Worm (Caenorhabditis elegans) whole organism, L3 larva: Measurements from ENCODE around the gene clp-7.

Experiments used
- R02D3.7 ChIP-seq: fragments of 150-350 bp; optimal IDR thresholded peaks from 2 replicates; lab custom pipeline; 2014; ENCODE audit warnings: missing biosample characterization, missing genetic modification characterization
- ZK546.5 ChIP-seq: sonication (generic microtip); optimal IDR thresholded peaks from 2 replicates; lab custom pipeline; 2017; ENCODE audit warnings: missing biosample characterization, missing genetic modification characterization
- ama-1 ChIP-seq: fragments of 150-350 bp; optimal IDR thresholded peaks from 2 replicates; lab custom pipeline; 2018
- ceh-28 ChIP-seq: fragments of 150-350 bp; optimal IDR thresholded peaks from 2 replicates; lab custom pipeline; 2014; ENCODE audit warnings: missing biosample characterization, missing genetic modification reagents, missing genetic modification characterization
- ceh-82 ChIP-seq: fragments of 150-350 bp; optimal IDR thresholded peaks from 2 replicates; lab custom pipeline; 2014; ENCODE audit warnings: missing biosample characterization, missing genetic modification characterization
- ceh-9 ChIP-seq: sonication (generic microtip); optimal IDR thresholded peaks from 2 replicates; lab custom pipeline; 2018; ENCODE audit warnings: missing biosample characterization, missing genetic modification characterization
- daf-12 ChIP-seq: fragments of 150-350 bp; optimal IDR thresholded peaks from 2 replicates; lab custom pipeline; 2014; ENCODE audit warnings: missing biosample characterization, missing genetic modification reagents, missing genetic modification characterization
- egl-27 ChIP-seq: sonication (generic microtip); optimal IDR thresholded peaks from 4 replicates; lab custom pipeline; 2017; ENCODE audit warnings: missing biosample characterization, missing genetic modification reagents, missing genetic modification characterization
- egl-5 ChIP-seq: fragments of 150-350 bp; optimal IDR thresholded peaks from 2 replicates; lab custom pipeline; 2017; ENCODE audit warnings: missing biosample characterization, missing genetic modification reagents, missing genetic modification characterization, inconsistent platforms
- elt-1 ChIP-seq: fragments of 150-350 bp; optimal IDR thresholded peaks from 2 replicates; lab custom pipeline; 2014; ENCODE audit warnings: missing biosample characterization, missing genetic modification characterization
- elt-2 ChIP-seq: sonication (generic microtip); optimal IDR thresholded peaks from 2 replicates; lab custom pipeline; 2016; ENCODE audit warnings: missing genetic modification reagents, mild to moderate bottlenecking, missing genetic modification characterization, missing compliant biosample characterization
- elt-3 ChIP-seq, 3 experiments: fragments of 150-350 bp in 1 of 3; sonication (generic microtip) in 2 of 3; optimal IDR thresholded peaks; 2 replicates in 2 of 3; 4 replicates in 1 of 3; lab custom pipeline; 2014 to 2017; ENCODE audit warnings: missing biosample characterization in 3 of 3, missing genetic modification characterization in 3 of 3
- fkh-10 ChIP-seq: sonication (generic microtip); optimal IDR thresholded peaks from 2 replicates; lab custom pipeline; 2017; ENCODE audit warnings: missing biosample characterization, missing genetic modification reagents, missing genetic modification characterization
- fkh-2 ChIP-seq: fragments of 150-350 bp; optimal IDR thresholded peaks from 2 replicates; lab custom pipeline; 2014; ENCODE audit warnings: missing biosample characterization, missing genetic modification reagents, missing genetic modification characterization
- hmg-11 ChIP-seq: sonication (generic microtip); optimal IDR thresholded peaks from 2 replicates; lab custom pipeline; 2016; ENCODE audit warnings: missing genetic modification characterization, missing compliant biosample characterization
- jun-1 ChIP-seq: fragments of 150-350 bp; optimal IDR thresholded peaks from 2 replicates; lab custom pipeline; 2014; ENCODE audit warnings: missing biosample characterization, missing genetic modification reagents, missing genetic modification characterization
- lsy-12 ChIP-seq: sonication (generic microtip); optimal IDR thresholded peaks from 2 replicates; lab custom pipeline; 2016; ENCODE audit warnings: mild to moderate bottlenecking, missing genetic modification characterization, missing compliant biosample characterization
- mdl-1 ChIP-seq: fragments of 150-350 bp; optimal IDR thresholded peaks from 2 replicates; lab custom pipeline; 2014; ENCODE audit warnings: missing biosample characterization, missing genetic modification characterization
- nfya-1 ChIP-seq: sonication (generic microtip); optimal IDR thresholded peaks from 2 replicates; lab custom pipeline; 2017; ENCODE audit warnings: missing genetic modification characterization, mild to moderate bottlenecking, missing compliant biosample characterization, antibody characterized with exemption, moderate library complexity; ENCODE audit not compliant: insufficient read depth
- nhr-11 ChIP-seq: fragments of 150-350 bp; optimal IDR thresholded peaks from 2 replicates; lab custom pipeline; 2014; ENCODE audit warnings: missing biosample characterization, missing genetic modification characterization
- nhr-12 ChIP-seq: fragments of 150-350 bp; optimal IDR thresholded peaks from 2 replicates; lab custom pipeline; 2014; ENCODE audit warnings: missing biosample characterization, missing genetic modification characterization
- nhr-23 ChIP-seq: fragments of 150-350 bp; optimal IDR thresholded peaks from 2 replicates; lab custom pipeline; 2014; ENCODE audit warnings: missing biosample characterization, missing genetic modification reagents, missing genetic modification characterization
- nhr-237 ChIP-seq: fragments of 150-350 bp; optimal IDR thresholded peaks from 2 replicates; lab custom pipeline; 2014; ENCODE audit warnings: missing biosample characterization, missing genetic modification characterization
- nhr-25 ChIP-seq: sonication (generic microtip); optimal IDR thresholded peaks from 2 replicates; lab custom pipeline; 2017; ENCODE audit warnings: missing biosample characterization, missing genetic modification characterization
- nhr-28 ChIP-seq: fragments of 150-350 bp; optimal IDR thresholded peaks from 2 replicates; lab custom pipeline; 2014; ENCODE audit warnings: missing biosample characterization, missing genetic modification characterization
- nhr-43 ChIP-seq: sonication (generic microtip); optimal IDR thresholded peaks from 2 replicates; lab custom pipeline; 2016; ENCODE audit warnings: mild to moderate bottlenecking, missing genetic modification characterization, missing compliant biosample characterization; ENCODE audit not compliant: poor library complexity, severe bottlenecking
- nhr-67 ChIP-seq: fragments of 150-350 bp; optimal IDR thresholded peaks from 2 replicates; lab custom pipeline; 2014; ENCODE audit warnings: missing biosample characterization, missing genetic modification characterization
- nhr-76 ChIP-seq: fragments of 150-350 bp; sonication (generic microtip); optimal IDR thresholded peaks from 5 replicates; lab custom pipeline; 2014; ENCODE audit warnings: missing biosample characterization, missing genetic modification characterization
- pha-4 ChIP-seq: fragments of 150-350 bp; optimal IDR thresholded peaks from 2 replicates; lab custom pipeline; 2014; ENCODE audit warnings: missing biosample characterization, missing genetic modification reagents, missing genetic modification characterization
- pqm-1 ChIP-seq: fragments of 150-350 bp; optimal IDR thresholded peaks from 2 replicates; lab custom pipeline; 2017; ENCODE audit warnings: missing biosample characterization, missing genetic modification characterization, inconsistent platforms
- skn-1 ChIP-seq: fragments of 150-350 bp; optimal IDR thresholded peaks from 2 replicates; lab custom pipeline; 2014; ENCODE audit warnings: missing biosample characterization, missing genetic modification characterization
- snpc-4 ChIP-seq: fragments of 150-350 bp; optimal IDR thresholded peaks from 2 replicates; lab custom pipeline; 2014; ENCODE audit warnings: missing biosample characterization, missing genetic modification characterization
- unc-39 ChIP-seq: sonication (generic microtip); optimal IDR thresholded peaks from 4 replicates; lab custom pipeline; 2017; ENCODE audit warnings: missing biosample characterization, missing genetic modification characterization
- unc-62 ChIP-seq: fragments of 150-350 bp; sonication (generic microtip); optimal IDR thresholded peaks from 4 replicates; lab custom pipeline; 2014; ENCODE audit warnings: missing biosample characterization, missing genetic modification reagents, missing genetic modification characterization
- zag-1 ChIP-seq: fragments of 150-350 bp; optimal IDR thresholded peaks from 2 replicates; lab custom pipeline; 2014; ENCODE audit warnings: missing biosample characterization, missing genetic modification characterization
- ztf-4 ChIP-seq: fragments of 150-350 bp; optimal IDR thresholded peaks from 2 replicates; lab custom pipeline; 2014; ENCODE audit warnings: missing biosample characterization, missing genetic modification characterization

The clp-7 gene

ce11 chrIV:1445920-1446319 lies at the start of gene clp-7:
Gene clp-7, minus strand, starts transcription at chrIV:1445966.
- peak; percentile 1 for TF ChIP-seq nhr-25 (tag; lab: Kevin White, UChicago)
- no peak for TF ChIP-seq unc-39 (tag; lab: Kevin White, UChicago)
- no peak for TF ChIP-seq nhr-12
- peak; percentile 30 for TF ChIP-seq nhr-23

- TF ChIP-seq nhr-11 (tag; lab: Kevin White, UChicago) (peak; percentile 53), nhr-237 (tag; lab: Kevin White, UChicago) (no peak)
These were observed 39.3 kb upstream of the clp-7 start, which contains the start of gene Y77E11A.16 for ce11 chrIV:1484968-1485474. Gene Y77E11A.16, plus strand, starts transcription at chrIV:1485424.

ce11 chrIV:1478649-1479048 lies 32.9 kb upstream of the clp-7 start:
- TF ChIP-seq lsy-12 (tag; lab: Kevin White, UChicago) (no peak), pha-4 (tag; lab: Kevin White, UChicago) (no peak), mdl-1 (tag; lab: Kevin White, UChicago) (no peak), ceh-28 (no peak)
- TF ChIP-seq, all 47 proteins: peak for 0

ce11 chrIV:1475009-1475408 lies 29.2 kb upstream of the clp-7 start, which contains the start of gene Y77E11A.12:
Gene Y77E11A.12, minus strand, starts transcription at chrIV:1475109.
- TF ChIP-seq ztf-4 (tag; lab: Kevin White, UChicago) (no peak), egl-27 (tag; lab: Kevin White, UChicago) (no peak), jun-1 (tag; lab: Kevin White, UChicago) (no peak), nfya-1 (tag; lab: Kevin White, UChicago) (no peak), egl-5 (tag; lab: Kevin White, UChicago) (no peak), nhr-28 (tag; lab: Kevin White, UChicago) (no peak)

DNA sequence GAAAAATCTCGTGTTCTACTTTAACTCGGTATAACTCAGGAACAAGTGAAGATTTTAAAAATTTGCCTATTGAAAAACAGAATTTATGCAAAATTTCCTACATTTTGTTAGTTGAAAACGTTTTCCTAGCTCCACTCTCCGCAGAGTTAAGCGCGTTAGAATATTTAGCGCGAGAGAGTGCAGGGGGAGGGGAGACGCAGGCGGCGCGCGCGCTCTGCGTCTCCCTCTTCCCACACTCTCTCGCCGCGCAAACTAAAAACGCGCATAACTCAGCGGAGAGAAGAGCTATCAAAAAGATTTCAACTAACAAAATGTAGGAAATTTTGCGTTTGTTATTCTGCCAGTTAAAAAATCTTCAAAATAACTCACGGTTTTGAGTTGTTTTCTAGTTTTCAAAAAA lies 26.4 kb upstream of the clp-7 start:
- no peak for TF ChIP-seq jun-1 (tag; lab: Kevin White, UChicago)
- no peak for TF ChIP-seq nhr-76 (tag; lab: Kevin White, UChicago)
- TF ChIP-seq daf-12 (tag; lab: Kevin White, UChicago), result no peak
- TF ChIP-seq zag-1 (tag; lab: Kevin White, UChicago), result no peak
- no peak for TF ChIP-seq ztf-4 (tag; lab: Kevin White, UChicago)
- no peak for TF ChIP-seq ceh-82 (tag; lab: Kevin White, UChicago)

DNA sequence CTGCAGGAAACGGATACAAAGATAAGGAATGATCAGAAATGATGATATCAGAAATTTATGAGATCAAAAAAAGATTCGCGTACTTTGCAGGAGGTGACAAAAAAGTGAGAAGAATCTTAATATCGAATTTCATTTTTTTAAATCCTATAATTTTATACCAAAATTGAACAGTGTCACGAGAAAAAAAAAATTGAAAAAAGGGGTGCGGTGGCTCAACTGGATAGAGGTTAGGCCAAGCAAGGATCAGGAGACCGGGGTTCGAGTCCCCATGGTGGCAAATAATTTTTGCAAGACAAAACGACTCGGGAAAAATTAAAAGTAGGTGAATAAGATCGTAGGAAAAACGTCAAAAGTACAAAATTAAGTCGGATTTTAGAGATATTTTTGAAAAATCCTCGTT lies 24.6 kb upstream of the clp-7 start:
- TF ChIP-seq pqm-1 (tag; lab: Kevin White, UChicago) (no peak), fkh-2 (tag; lab: Kevin White, UChicago) (no peak), elt-1 (tag; lab: Kevin White, UChicago) (no peak), lsy-12 (tag; lab: Kevin White, UChicago) (no peak), nhr-11 (tag; lab: Kevin White, UChicago) (no peak), ceh-9 (no peak), egl-27 (tag; lab: Kevin White, UChicago) (no peak)

DNA sequence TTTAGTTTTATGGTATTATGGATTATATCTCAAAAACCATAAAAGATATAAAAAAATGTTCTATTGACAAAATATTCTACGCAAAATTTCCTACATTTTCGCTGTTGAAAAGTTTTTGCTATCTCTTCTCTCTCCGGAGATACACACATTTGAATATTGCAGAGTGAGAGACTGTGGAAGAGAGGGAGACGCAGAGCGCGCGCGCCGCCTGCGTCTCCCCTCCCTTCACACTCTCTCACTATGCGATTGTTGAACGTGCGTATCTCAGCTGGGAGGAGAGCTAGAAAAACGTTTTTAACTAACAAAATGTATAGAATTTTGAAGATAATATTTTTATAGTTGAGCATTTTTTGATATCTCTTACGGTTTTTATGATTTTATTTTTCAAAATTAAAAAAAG lies 23.3 kb upstream of the clp-7 start:
- TF ChIP-seq pqm-1 (tag; lab: Kevin White, UChicago) (no peak), unc-39 (tag; lab: Kevin White, UChicago) (no peak), nhr-237 (tag; lab: Kevin White, UChicago) (no peak), pha-4 (tag; lab: Kevin White, UChicago) (no peak), egl-5 (tag; lab: Kevin White, UChicago) (no peak), fkh-2 (tag; lab: Kevin White, UChicago) (no peak), fkh-10 (GFP tag; lab: Kevin White, UChicago) (no peak), elt-2 (no peak), skn-1 (no peak)
- TF ChIP-seq, all 47 proteins: peak for 0

ce11 chrIV:1465462-1465861 lies 19.7 kb upstream of the clp-7 start:
- TF ChIP-seq nhr-11 (tag; lab: Kevin White, UChicago), result no peak
- no peak for TF ChIP-seq mdl-1 (tag; lab: Kevin White, UChicago)
- no peak for TF ChIP-seq nhr-25 (tag; lab: Kevin White, UChicago)
- TF ChIP-seq snpc-4, result no peak
- TF ChIP-seq skn-1, result no peak
- no peak for TF ChIP-seq nhr-23
- no peak for TF ChIP-seq unc-62 (GFP tag; lab: Kevin White, UChicago)
- TF ChIP-seq nfya-1 (tag; lab: Kevin White, UChicago), result no peak
- no peak for TF ChIP-seq nhr-12
- TF ChIP-seq ZK546.5, result no peak
- TF ChIP-seq hmg-11 (tag; lab: Kevin White, UChicago), result no peak
- no peak for TF ChIP-seq nhr-43 (tag; lab: Kevin White, UChicago)
- TF ChIP-seq elt-3 (tag; optimal IDR thresholded peaks at IDR 0.05; lab: Kevin White, UChicago), result no peak
- no peak for TF ChIP-seq nhr-67
- no peak for TF ChIP-seq ama-1 (lab: Kevin White, UChicago)
- no peak for TF ChIP-seq R02D3.7
- no peak for TF ChIP-seq ceh-9
- no peak for TF ChIP-seq elt-2
- TF ChIP-seq fkh-2 (tag; lab: Kevin White, UChicago), result no peak
- TF ChIP-seq nhr-76 (tag; lab: Kevin White, UChicago), result no peak
